Worm (Caenorhabditis elegans): ENCODE data around the gene scl-14.

The scl-14 gene

ce11 chrIV:13189467-13189866, 24.2 kb downstream of the scl-14 start, which contains the start of gene F58D2.2:
F58D2.2 (plus strand) TSS chrIV:13189767.
- TF ChIP-seq hmg-4 (GFP tag; optimal IDR thresholded peaks at IDR 0.05) (no peak), hmbx-1 (tag; optimal IDR thresholded peaks at IDR 0.05) (no peak), hnd-1 (tag; optimal IDR thresholded peaks at IDR 0.05) (no peak), pes-1 (GFP tag; IDR thresholded peaks at IDR 0.05) (no peak), ceh-13 (GFP tag; optimal IDR thresholded peaks at IDR 0.05) (no peak), tbx-11 (GFP tag; IDR thresholded peaks at IDR 0.05) (no peak), B0310.2 (tag; optimal IDR thresholded peaks at IDR 0.05) (no peak), flt-1 (GFP tag; IDR thresholded peaks at IDR 0.05) (no peak), ama-1 (optimal IDR thresholded peaks at IDR 0.05) (no peak), tra-4 (tag; optimal IDR thresholded peaks at IDR 0.05) (no peak), tbx-37 (GFP tag; conservative IDR thresholded peaks at IDR 0.05) (no peak), scrt-1 (GFP tag; IDR thresholded peaks at IDR 0.05) (no peak), aly-1 (tag; optimal IDR thresholded peaks at IDR 0.05) (no peak), F13C5.2 (tag; optimal IDR thresholded peaks at IDR 0.05) (no peak), ets-7 (tag; optimal IDR thresholded peaks at IDR 0.05) (no peak), ceh-36 (tag; optimal IDR thresholded peaks at IDR 0.05) (no peak)

ce11 chrIV:13190075-13190474, 24.8 kb downstream of the scl-14 start:
- TF ChIP-seq aly-1 (tag; optimal IDR thresholded peaks at IDR 0.05) (no peak), ceh-36 (tag; optimal IDR thresholded peaks at IDR 0.05) (no peak), hnd-1 (tag; optimal IDR thresholded peaks at IDR 0.05) (no peak), ets-7 (tag; optimal IDR thresholded peaks at IDR 0.05) (no peak), ceh-13 (GFP tag; optimal IDR thresholded peaks at IDR 0.05) (no peak), tra-4 (tag; optimal IDR thresholded peaks at IDR 0.05) (no peak), scrt-1 (GFP tag; IDR thresholded peaks at IDR 0.05) (no peak), hmg-4 (GFP tag; optimal IDR thresholded peaks at IDR 0.05) (no peak), flt-1 (GFP tag; IDR thresholded peaks at IDR 0.05) (no peak), tbx-37 (GFP tag; conservative IDR thresholded peaks at IDR 0.05) (no peak), hmbx-1 (tag; optimal IDR thresholded peaks at IDR 0.05) (no peak), ama-1 (optimal IDR thresholded peaks at IDR 0.05) (no peak), sea-1 (GFP tag; conservative IDR thresholded peaks at IDR 0.05) (no peak), pes-1 (GFP tag; IDR thresholded peaks at IDR 0.05) (no peak), tbx-11 (GFP tag; IDR thresholded peaks at IDR 0.05) (no peak), F13C5.2 (tag; optimal IDR thresholded peaks at IDR 0.05) (no peak), B0310.2 (tag; optimal IDR thresholded peaks at IDR 0.05) (no peak)

- TF ChIP-seq hnd-1 (tag; optimal IDR thresholded peaks at IDR 0.05) (no peak), sea-1 (GFP tag; conservative IDR thresholded peaks at IDR 0.05) (no peak), tbx-11 (GFP tag; IDR thresholded peaks at IDR 0.05) (no peak), tra-4 (tag; optimal IDR thresholded peaks at IDR 0.05) (no peak), scrt-1 (GFP tag; IDR thresholded peaks at IDR 0.05) (no peak), flt-1 (GFP tag; IDR thresholded peaks at IDR 0.05) (no peak), B0310.2 (tag; optimal IDR thresholded peaks at IDR 0.05) (no peak), F13C5.2 (tag; optimal IDR thresholded peaks at IDR 0.05) (no peak), ama-1 (optimal IDR thresholded peaks at IDR 0.05) (no peak), tbx-37 (GFP tag; conservative IDR thresholded peaks at IDR 0.05) (no peak), aly-1 (tag; optimal IDR thresholded peaks at IDR 0.05) (no peak)
These were observed 28.0 kb downstream of the scl-14 start, which contains the start of gene F58D2.5 for ce11 chrIV:13193239-13193638. F58D2.5 (minus strand) TSS chrIV:13193339.

ce11 chrIV:13197282-13197681, 32.0 kb downstream of the scl-14 start, which contains the start of gene C48D1.1:
C48D1.1 (minus strand) TSS chrIV:13197382.
- no peak for TF ChIP-seq tbx-37 (GFP tag; conservative IDR thresholded peaks at IDR 0.05)
- TF ChIP-seq ets-7 (tag; optimal IDR thresholded peaks at IDR 0.05): no peak
- no peak for TF ChIP-seq flt-1 (GFP tag; IDR thresholded peaks at IDR 0.05)
- no peak for TF ChIP-seq tra-4 (tag; optimal IDR thresholded peaks at IDR 0.05)
- no peak for TF ChIP-seq aly-1 (tag; optimal IDR thresholded peaks at IDR 0.05)
- no peak for TF ChIP-seq ceh-13 (GFP tag; optimal IDR thresholded peaks at IDR 0.05)
- no peak for TF ChIP-seq hmbx-1 (tag; optimal IDR thresholded peaks at IDR 0.05)

ce11 chrIV:13204037-13204436, 38.8 kb downstream of the scl-14 start, which contains the start of gene ced-3:
ced-3 (minus strand) TSS chrIV:13204137.
- TF ChIP-seq ceh-13 (GFP tag; optimal IDR thresholded peaks at IDR 0.05) (no peak), scrt-1 (GFP tag; IDR thresholded peaks at IDR 0.05) (no peak)

- TF ChIP-seq aly-1 (tag; optimal IDR thresholded peaks at IDR 0.05): no peak
- no peak for TF ChIP-seq hnd-1 (tag; optimal IDR thresholded peaks at IDR 0.05)
- TF ChIP-seq B0310.2 (tag; optimal IDR thresholded peaks at IDR 0.05): no peak
- TF ChIP-seq hmg-4 (GFP tag; optimal IDR thresholded peaks at IDR 0.05): peak; percentile 15
- TF ChIP-seq tbx-11 (GFP tag; IDR thresholded peaks at IDR 0.05): no peak
- no peak for TF ChIP-seq flt-1 (GFP tag; IDR thresholded peaks at IDR 0.05)
These were observed 40.6 kb downstream of the scl-14 start for ce11 chrIV:13205891-13206290.

- TF ChIP-seq hmg-4 (GFP tag; optimal IDR thresholded peaks at IDR 0.05) (no peak), B0310.2 (tag; optimal IDR thresholded peaks at IDR 0.05) (no peak), F13C5.2 (tag; optimal IDR thresholded peaks at IDR 0.05) (no peak), tra-4 (tag; optimal IDR thresholded peaks at IDR 0.05) (no peak), scrt-1 (GFP tag; IDR thresholded peaks at IDR 0.05) (no peak), ama-1 (optimal IDR thresholded peaks at IDR 0.05) (no peak), aly-1 (tag; optimal IDR thresholded peaks at IDR 0.05) (no peak), hnd-1 (tag; optimal IDR thresholded peaks at IDR 0.05) (no peak), ceh-36 (tag; optimal IDR thresholded peaks at IDR 0.05) (no peak), ceh-13 (GFP tag; optimal IDR thresholded peaks at IDR 0.05) (no peak), flt-1 (GFP tag; IDR thresholded peaks at IDR 0.05) (no peak), pes-1 (GFP tag; IDR thresholded peaks at IDR 0.05) (no peak), tbx-11 (GFP tag; IDR thresholded peaks at IDR 0.05) (no peak), ets-7 (tag; optimal IDR thresholded peaks at IDR 0.05) (no peak), sea-1 (GFP tag; conservative IDR thresholded peaks at IDR 0.05) (no peak)
These were observed 44.3 kb downstream of the scl-14 start, which contains the start of gene C48D1.9 for ce11 chrIV:13209566-13209965. C48D1.9 (minus strand) TSS chrIV:13209666.

ce11 chrIV:13214466-13214865, 49.2 kb downstream of the scl-14 start, which contains the start of gene cho-1:
cho-1 (minus strand) TSS chrIV:13214566.
- TF ChIP-seq tbx-11 (GFP tag; IDR thresholded peaks at IDR 0.05) (no peak), aly-1 (tag; optimal IDR thresholded peaks at IDR 0.05) (no peak), F13C5.2 (tag; optimal IDR thresholded peaks at IDR 0.05) (no peak), pes-1 (GFP tag; IDR thresholded peaks at IDR 0.05) (no peak), tra-4 (tag; optimal IDR thresholded peaks at IDR 0.05) (no peak), ets-7 (tag; optimal IDR thresholded peaks at IDR 0.05) (no peak), B0310.2 (tag; optimal IDR thresholded peaks at IDR 0.05) (no peak), hmbx-1 (tag; optimal IDR thresholded peaks at IDR 0.05) (no peak), hnd-1 (tag; optimal IDR thresholded peaks at IDR 0.05) (no peak), ceh-36 (tag; optimal IDR thresholded peaks at IDR 0.05) (no peak), tbx-37 (GFP tag; conservative IDR thresholded peaks at IDR 0.05) (no peak), hmg-4 (GFP tag; optimal IDR thresholded peaks at IDR 0.05) (no peak), flt-1 (GFP tag; IDR thresholded peaks at IDR 0.05) (no peak), ama-1 (optimal IDR thresholded peaks at IDR 0.05) (no peak), ceh-13 (GFP tag; optimal IDR thresholded peaks at IDR 0.05) (no peak), sea-1 (GFP tag; conservative IDR thresholded peaks at IDR 0.05) (no peak)

Measured in whole organism, early embryonic.